Fruit fly (Drosophila melanogaster) whole organism, embryonic: ENCODE measurements around the gene CG32413.

Source experiments
- Abd-B ChIP-seq: fragments of 200-800 bp; sonication (Bioruptor generic); optimal IDR thresholded peaks from 2 replicates; lab custom pipeline; 2018; ENCODE audit warnings: missing biosample characterization, mild to moderate bottlenecking, missing genetic modification characterization, moderate library complexity
- Bgb ChIP-seq: fragments of 200-800 bp; sonication (Bioruptor generic); IDR thresholded peaks from 2 replicates; pipeline ENCODE4 v1.3.6; 2022; ENCODE audit warnings: missing biosample characterization, missing genetic modification characterization; ENCODE audit not compliant: partially characterized antibody
- CG11247 ChIP-seq: fragments of 200-800 bp; sonication (Bioruptor generic); IDR thresholded peaks from 2 replicates; pipeline ENCODE4 v1.3.6; 2022; ENCODE audit warnings: missing biosample characterization, missing genetic modification characterization
- CG11560 ChIP-seq: fragments of 200-800 bp; sonication (Bioruptor generic); IDR thresholded peaks from 3 replicates; pipeline ENCODE4 v1.3.6; 2022; ENCODE audit warnings: missing biosample characterization, missing genetic modification characterization
- CG12155 ChIP-seq: fragments of 200-800 bp; sonication (Bioruptor generic); optimal IDR thresholded peaks from 3 replicates; lab custom pipeline; 2016; ENCODE audit warnings: missing biosample characterization, missing genetic modification characterization
- CG1233 ChIP-seq: fragments of 200-800 bp; sonication (Bioruptor generic); optimal IDR thresholded peaks from 4 replicates; lab custom pipeline; 2018; ENCODE audit warnings: missing biosample characterization, mild to moderate bottlenecking, missing genetic modification characterization
- CG13894 ChIP-seq: fragments of 200-800 bp; sonication (Bioruptor generic); optimal IDR thresholded peaks from 3 replicates; lab custom pipeline; 2018; ENCODE audit warnings: missing biosample characterization, mild to moderate bottlenecking, missing genetic modification characterization, moderate library complexity
- CG15011 ChIP-seq: fragments of 200-800 bp; sonication (Bioruptor generic); optimal IDR thresholded peaks from 3 replicates; lab custom pipeline; 2018; ENCODE audit warnings: missing biosample characterization, mild to moderate bottlenecking, missing genetic modification characterization
- CG17912 ChIP-seq: fragments of 200-800 bp; sonication (Bioruptor generic); optimal IDR thresholded peaks from 2 replicates; lab custom pipeline; 2018; ENCODE audit warnings: missing biosample characterization, mild to moderate bottlenecking, missing genetic modification characterization
- CG18011 ChIP-seq: fragments of 200-800 bp; sonication (Bioruptor generic); optimal IDR thresholded peaks from 2 replicates; lab custom pipeline; 2017; ENCODE audit warnings: missing biosample characterization, missing genetic modification characterization, mild to moderate bottlenecking, moderate library complexity, missing genotype
- CG31224 ChIP-seq: fragments of 200-800 bp; sonication (Bioruptor generic); IDR thresholded peaks from 2 replicates; pipeline ENCODE4 v1.3.6; 2022; ENCODE audit warnings: missing biosample characterization, missing genetic modification characterization
- CG31441 ChIP-seq: fragments of 200-800 bp; sonication (Bioruptor generic); IDR thresholded peaks from 2 replicates; pipeline ENCODE4 v1.3.6; 2022; ENCODE audit warnings: missing biosample characterization, missing genetic modification characterization
- CG3163 ChIP-seq: fragments of 200-800 bp; sonication (Bioruptor generic); optimal IDR thresholded peaks from 3 replicates; lab custom pipeline; 2016; ENCODE audit warnings: missing biosample characterization, missing genetic modification characterization
- CG32772 ChIP-seq: fragments of 200-800 bp; sonication (Bioruptor generic); IDR thresholded peaks from 2 replicates; pipeline ENCODE4 v1.3.6; 2022; ENCODE audit warnings: missing biosample characterization, missing genetic modification characterization
- CG34224 ChIP-seq: fragments of 200-800 bp; sonication (Bioruptor generic); IDR thresholded peaks from 3 replicates; pipeline ENCODE4 v1.3.6; 2022; ENCODE audit warnings: missing biosample characterization, missing genetic modification characterization; ENCODE audit not compliant: partially characterized antibody
- CG34422 ChIP-seq: fragments of 200-800 bp; sonication (Bioruptor generic); IDR thresholded peaks from 3 replicates; pipeline ENCODE4 v1.3.6; 2022; ENCODE audit warnings: missing biosample characterization, missing genetic modification characterization
- CG4854 ChIP-seq: fragments of 200-800 bp; sonication (Bioruptor generic); optimal IDR thresholded peaks from 2 replicates; lab custom pipeline; 2016; ENCODE audit warnings: missing biosample characterization, missing genetic modification characterization, inconsistent platforms
- CG8089 ChIP-seq: fragments of 200-800 bp; sonication (Bioruptor generic); optimal IDR thresholded peaks from 3 replicates; lab custom pipeline; 2016; ENCODE audit warnings: missing biosample characterization, missing genetic modification characterization
- CG8359 ChIP-seq: fragments of 200-800 bp; sonication (Bioruptor generic); optimal IDR thresholded peaks from 2 replicates; lab custom pipeline; 2017; ENCODE audit warnings: missing biosample characterization, mild to moderate bottlenecking, missing genetic modification characterization, borderline replicate concordance
- CG9797 ChIP-seq: fragments of 200-800 bp; sonication (Bioruptor generic); optimal IDR thresholded peaks from 3 replicates; lab custom pipeline; 2018; ENCODE audit warnings: missing biosample characterization, mild to moderate bottlenecking, missing genetic modification characterization
- D19A ChIP-seq: fragments of 200-800 bp; optimal IDR thresholded peaks from 3 replicates; lab custom pipeline; 2019; ENCODE audit warnings: missing biosample characterization, mild to moderate bottlenecking, missing genetic modification characterization, moderate library complexity
- Hand ChIP-seq: fragments of 200-800 bp; sonication (Bioruptor generic); optimal IDR thresholded peaks from 2 replicates; lab custom pipeline; 2017; ENCODE audit warnings: mild to moderate bottlenecking, missing biosample characterization, missing genetic modification reagents, missing genetic modification characterization
- Lpt ChIP-seq: fragments of >200 bp; optimal IDR thresholded peaks from 2 replicates; lab custom pipeline; 2018; ENCODE audit warnings: missing biosample characterization, missing genetic modification characterization
- ab ChIP-seq: fragments of 200-800 bp; sonication (Bioruptor generic); optimal IDR thresholded peaks from 2 replicates; lab custom pipeline; 2016; ENCODE audit warnings: missing biosample characterization, missing genetic modification characterization
- amos ChIP-seq: fragments of 200-800 bp; sonication (Bioruptor generic); IDR thresholded peaks from 2 replicates; pipeline ENCODE4 v1.3.6; 2022; ENCODE audit warnings: missing biosample characterization, missing genetic modification characterization; ENCODE audit not compliant: partially characterized antibody
- aop ChIP-seq: fragments of 200-800 bp; sonication (Bioruptor generic); IDR thresholded peaks from 2 replicates; pipeline ENCODE4 v1.3.6; 2022; ENCODE audit warnings: missing biosample characterization, missing genetic modification characterization
- ato ChIP-seq: fragments of 200-800 bp; sonication (Bioruptor generic); IDR thresholded peaks from 2 replicates; pipeline ENCODE4 v1.3.6; 2022; ENCODE audit warnings: missing biosample characterization, missing genetic modification characterization; ENCODE audit not compliant: partially characterized antibody
- crc ChIP-seq: fragments of 200-800 bp; sonication (Bioruptor generic); optimal IDR thresholded peaks from 2 replicates; lab custom pipeline; 2016; ENCODE audit warnings: missing biosample characterization, missing genetic modification characterization
- cwo ChIP-seq: fragments of 200-800 bp; sonication (Bioruptor generic); optimal IDR thresholded peaks from 3 replicates; lab custom pipeline; 2017; ENCODE audit warnings: missing biosample characterization, missing genetic modification characterization, mild to moderate bottlenecking, moderate library complexity, missing genetic modification reagents
- dati ChIP-seq: fragments of 200-800 bp; sonication (Bioruptor generic); IDR thresholded peaks from 2 replicates; pipeline ENCODE4 v1.3.6; 2022; ENCODE audit warnings: missing biosample characterization, missing genetic modification characterization
- en ChIP-seq: fragments of 200-800 bp; sonication (Bioruptor generic); optimal IDR thresholded peaks from 2 replicates; lab custom pipeline; 2016; ENCODE audit warnings: missing biosample characterization, missing genetic modification characterization
- gce ChIP-seq: fragments of 200-800 bp; sonication (Bioruptor generic); IDR thresholded peaks from 3 replicates; pipeline ENCODE4 v1.3.6; 2022; ENCODE audit warnings: missing biosample characterization, missing genetic modification characterization
- gsb ChIP-seq: fragments of 200-800 bp; sonication (Bioruptor generic); IDR thresholded peaks from 2 replicates; pipeline ENCODE4 v1.3.6; 2022; ENCODE audit warnings: missing biosample characterization, missing genetic modification characterization
- hb ChIP-seq: fragments of 200-800 bp; sonication (Bioruptor generic); IDR thresholded peaks from 3 replicates; pipeline ENCODE4 v1.3.6; 2022; ENCODE audit warnings: missing biosample characterization, missing genetic modification characterization; ENCODE audit not compliant: partially characterized antibody
- ind ChIP-seq: fragments of 200-800 bp; sonication (Bioruptor generic); optimal IDR thresholded peaks from 3 replicates; lab custom pipeline; 2016; ENCODE audit warnings: missing biosample characterization, missing genetic modification characterization
- jigr1 ChIP-seq: fragments of 200-800 bp; sonication (Bioruptor generic); IDR thresholded peaks from 3 replicates; pipeline ENCODE4 v1.3.6; 2022; ENCODE audit warnings: missing biosample characterization, missing genetic modification characterization
- kay ChIP-seq: fragments of 200-800 bp; sonication (Bioruptor generic); optimal IDR thresholded peaks from 2 replicates; lab custom pipeline; 2016; ENCODE audit warnings: missing biosample characterization, missing genetic modification characterization
- ken ChIP-seq: fragments of 200-800 bp; sonication (Bioruptor generic); IDR thresholded peaks from 3 replicates; pipeline ENCODE4 v1.3.6; 2022; ENCODE audit warnings: missing biosample characterization, missing genetic modification characterization
- lola ChIP-seq, 3 experiments: fragments of >200 bp in 2 of 3; fragments of 200-800 bp in 1 of 3; sonication (Bioruptor generic) in 1 of 3; optimal IDR thresholded peaks; 2 replicates each; lab custom pipeline; 2017 to 2019; ENCODE audit warnings: missing biosample characterization in 3 of 3, missing genetic modification characterization in 3 of 3, mild to moderate bottlenecking in 1 of 3, moderate library complexity in 1 of 3
- nom ChIP-seq: fragments of 200-800 bp; sonication (Bioruptor generic); optimal IDR thresholded peaks from 2 replicates; lab custom pipeline; 2017; ENCODE audit warnings: missing biosample characterization, missing genetic modification characterization, mild to moderate bottlenecking, moderate library complexity, missing genetic modification reagents
- oc ChIP-seq: fragments of 200-800 bp; sonication (Bioruptor generic); optimal IDR thresholded peaks from 2 replicates; lab custom pipeline; 2018; ENCODE audit warnings: missing biosample characterization, mild to moderate bottlenecking, missing genetic modification characterization, moderate library complexity
- pum ChIP-seq: fragments of 200-800 bp; sonication (Bioruptor generic); optimal IDR thresholded peaks from 2 replicates; lab custom pipeline; 2016; ENCODE audit warnings: missing biosample characterization, missing genetic modification characterization
- seq ChIP-seq: fragments of 200-800 bp; sonication (Bioruptor generic); IDR thresholded peaks from 2 replicates; pipeline ENCODE4 v1.3.6; 2022; ENCODE audit warnings: missing biosample characterization, missing genetic modification characterization
- slbo ChIP-seq: fragments of 200-800 bp; sonication (Bioruptor generic); IDR thresholded peaks from 2 replicates; pipeline ENCODE4 v1.3.6; 2022; ENCODE audit warnings: missing biosample characterization, missing genetic modification characterization
- sqz ChIP-seq: fragments of 200-800 bp; sonication (Bioruptor generic); optimal IDR thresholded peaks from 3 replicates; lab custom pipeline; 2018; ENCODE audit warnings: missing biosample characterization, mild to moderate bottlenecking, missing genetic modification characterization
- tgo ChIP-seq: fragments of 200-800 bp; sonication (Bioruptor generic); IDR thresholded peaks from 3 replicates; pipeline ENCODE4 v1.3.6; 2022; ENCODE audit warnings: missing biosample characterization, missing genetic modification characterization
- tup ChIP-seq: fragments of 200-800 bp; sonication (Bioruptor generic); optimal IDR thresholded peaks from 2 replicates; lab custom pipeline; 2016; ENCODE audit warnings: missing biosample characterization, mild to moderate bottlenecking, missing genetic modification characterization, moderate library complexity
- wek ChIP-seq: fragments of 200-800 bp; sonication (Bioruptor generic); optimal IDR thresholded peaks from 3 replicates; lab custom pipeline; 2018; ENCODE audit warnings: missing biosample characterization, mild to moderate bottlenecking, missing genetic modification characterization, moderate library complexity
- zen ChIP-seq: fragments of 200-800 bp; sonication (Bioruptor generic); optimal IDR thresholded peaks from 3 replicates; lab custom pipeline; 2018; ENCODE audit warnings: missing biosample characterization, mild to moderate bottlenecking, missing genetic modification characterization, moderate library complexity

Gene CG32413

dm6 chr3L:5869614-5870204, 34.1 kb downstream of the CG32413 start (continued):
- TF ChIP-seq nom (GFP tag; lab: Kevin White, UChicago) (no peak), tup (GFP tag; lab: Kevin White, UChicago) (no peak), ab (GFP tag; lab: Kevin White, UChicago) (no peak), Bgb (GFP tag; lab: Robert Waterston, UW) (peak; percentile 64; the same call in 1 of the 2 replicates), CG18011 (GFP tag; lab: Kevin White, UChicago) (peak; percentile 99), lola (GFP tag; optimal IDR thresholded peaks at IDR 0.05; lab: Kevin White, UChicago) (no peak), CG8359 (no peak), Hand (GFP tag; lab: Kevin White, UChicago) (no peak), seq (GFP tag; lab: Robert Waterston, UW) (0 out of 2 replicates have a peak, but pooled peaks have one; percentile 14), kay (peak; percentile 51), CG11247 (GFP tag; lab: Robert Waterston, UW) (peak; percentile 89), slbo (GFP tag; lab: Robert Waterston, UW) (peak; percentile 93), jigr1 (GFP tag; lab: Robert Waterston, UW) (no peak), en (GFP tag; lab: Kevin White, UChicago) (no peak), CG31224 (GFP tag; lab: Robert Waterston, UW) (peak; percentile 56; the same call in 1 of the 2 replicates), CG34224 (no peak), CG12155 (GFP tag; lab: Kevin White, UChicago) (peak; percentile 43), ken (GFP tag; lab: Robert Waterston, UW) (peak; percentile 86), wek (no peak), oc (tag; lab: Kevin White, UChicago) (no peak), gsb (GFP tag; lab: Robert Waterston, UW) (peak; percentile 58), CG17912 (GFP tag; lab: Kevin White, UChicago) (peak; percentile 49), CG1233 (GFP tag; lab: Kevin White, UChicago) (peak; percentile 24), Lpt (GFP tag; lab: Kevin White, UChicago) (no peak), tgo (GFP tag; lab: Robert Waterston, UW) (peak; percentile 69), CG32772 (GFP tag; lab: Robert Waterston, UW) (peak; percentile 80), CG11560 (peak; percentile 69; the same call in 2 of the 3 replicates), ind (GFP tag; lab: Kevin White, UChicago) (peak; percentile 80), amos (peak; percentile 40; the same call in 1 of the 2 replicates), CG31441 (GFP tag; lab: Robert Waterston, UW) (no peak), hb (GFP tag; lab: Robert Waterston, UW) (no peak), crc (GFP tag; lab: Kevin White, UChicago) (no peak), dati (GFP tag; lab: Robert Waterston, UW) (0 out of 2 replicates have a peak, but pooled peaks have one; percentile 38), CG3163 (GFP tag; lab: Kevin White, UChicago) (peak; percentile 37), ato (GFP tag; lab: Robert Waterston, UW) (0 out of 2 replicates have a peak, but pooled peaks have one; percentile 43), CG4854 (GFP tag; lab: Kevin White, UChicago) (peak; percentile 60), cwo (GFP tag; lab: Kevin White, UChicago) (no peak), sqz (no peak), CG13894 (peak; percentile 90), CG8089 (GFP tag; lab: Kevin White, UChicago) (no peak), Abd-B (GFP tag; lab: Kevin White, UChicago) (peak; percentile 33), D19A (tag; lab: Kevin White, UChicago) (peak; percentile 29), pum (GFP tag; lab: Kevin White, UChicago) (peak; percentile 73), gce (peak; percentile 60; the same call in 2 of the 3 replicates), CG15011 (no peak), CG34422 (GFP tag; lab: Robert Waterston, UW) (peak; percentile 54; the same call in 1 of the 3 replicates), CG9797 (GFP tag; lab: Kevin White, UChicago) (peak; percentile 18), aop (GFP tag; lab: Robert Waterston, UW) (no peak), zen (tag; lab: Kevin White, UChicago) (peak; percentile 86)
